Fruit fly (Drosophila melanogaster) Kc167 (cell line): ENCODE results near the gene Cyp4d21.

ENCODE experiments used
- Myc ChIP-seq: fragments of >200 bp; optimal IDR thresholded peaks from 2 replicates; lab custom pipeline; 2017; ENCODE audit warnings: missing external identifiers
- Sin3A ChIP-seq: fragments of >200 bp; optimal IDR thresholded peaks from 2 replicates; lab custom pipeline; 2018; ENCODE audit warnings: missing external identifiers
- h ChIP-seq: fragments of >200 bp; optimal IDR thresholded peaks from 3 replicates; lab custom pipeline; 2018; ENCODE audit warnings: missing external identifiers
- insv ChIP-seq: fragments of >200 bp; optimal IDR thresholded peaks from 3 replicates; lab custom pipeline; 2018; ENCODE audit warnings: missing external identifiers
- psq ChIP-seq: fragments of >200 bp; optimal IDR thresholded peaks from 2 replicates; lab custom pipeline; 2017; ENCODE audit warnings: missing external identifiers
- ttk ChIP-seq: sonication (Bioruptor generic); optimal IDR thresholded peaks from 2 replicates; lab custom pipeline; 2017; ENCODE audit warnings: missing external identifiers

Cyp4d21 gene

dm6 chr2L:7641606-7642190, 36.3 kb downstream of the Cyp4d21 start:
- no peak for TF ChIP-seq Sin3A
- no peak for TF ChIP-seq psq (lab: Kevin White, UChicago)
- no peak for TF ChIP-seq h (lab: Kevin White, UChicago)
- no peak for TF ChIP-seq Myc
- TF ChIP-seq ttk (lab: Kevin White, UChicago), result no peak
- TF ChIP-seq insv (lab: Kevin White, UChicago), result no peak
